Fruit fly (Drosophila melanogaster): ENCODE results near the gene CG15169.

The CG15169 gene

DNA sequence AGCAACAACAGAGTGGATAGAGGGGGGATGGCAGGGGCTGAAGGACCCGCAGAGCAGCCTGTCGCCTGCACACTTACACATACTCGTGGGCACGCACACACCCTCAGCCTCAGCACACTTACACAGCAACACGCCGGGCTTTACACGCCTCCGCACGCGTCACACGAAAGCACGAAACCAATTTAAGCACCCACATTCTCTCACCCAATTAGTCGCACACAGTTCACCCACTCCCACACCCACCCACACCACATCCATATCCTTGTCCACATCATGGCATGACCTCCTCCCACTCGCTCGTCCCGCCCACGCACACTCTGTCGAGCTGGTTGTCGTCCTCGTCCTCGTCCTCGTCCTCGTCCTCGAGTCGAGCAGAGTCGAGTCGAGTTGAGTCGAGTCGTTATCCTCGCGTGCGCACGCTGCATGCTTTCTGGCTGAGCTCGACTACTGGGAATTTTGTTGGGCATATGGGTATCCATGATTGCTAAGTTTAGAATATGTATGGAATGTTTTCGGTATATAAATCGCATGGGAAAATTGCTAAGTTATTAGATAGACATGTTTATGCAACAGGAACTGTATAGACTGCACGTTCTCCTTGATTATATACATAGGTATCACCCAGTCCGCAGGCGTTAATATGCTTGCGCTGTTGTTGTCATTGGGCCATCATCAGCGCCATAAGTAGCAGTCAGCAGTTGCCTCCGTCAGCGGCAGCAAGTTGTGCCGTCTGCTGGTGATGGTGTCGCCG is 21.2 kb downstream of the CG15169 start (continued):
- TF ChIP-seq CG11456 (GFP tag; IDR thresholded peaks at IDR 0.05) (peak; percentile 85), HLH54F (GFP tag; optimal IDR thresholded peaks at IDR 0.05) (peak; percentile 79), CG8765 (GFP tag; IDR thresholded peaks at IDR 0.05) (peak; percentile 27; the same call in 1 of the 2 replicates), CG7786 (GFP tag; optimal IDR thresholded peaks at IDR 0.05) (peak; percentile 85), Vsx1 (GFP tag; optimal IDR thresholded peaks at IDR 0.05) (peak; percentile 21), fu2 (GFP tag; optimal IDR thresholded peaks at IDR 0.05) (peak; percentile 76), usp (GFP tag; optimal IDR thresholded peaks at IDR 0.05) (no peak), CG11723 (GFP tag; optimal IDR thresholded peaks at IDR 0.05) (peak; percentile 50), jumu (GFP tag; optimal IDR thresholded peaks at IDR 0.05) (peak; percentile 84), vvl (GFP tag; IDR thresholded peaks at IDR 0.05) (peak; percentile 89), CG6854 (GFP tag; optimal IDR thresholded peaks at IDR 0.05) (peak; percentile 18), CG30020 (tag; optimal IDR thresholded peaks at IDR 0.05) (no peak), CG13775 (GFP tag; optimal IDR thresholded peaks at IDR 0.05) (peak; percentile 75), CG5245 (GFP tag; optimal IDR thresholded peaks at IDR 0.05) (peak; percentile 63), sob (GFP tag; IDR thresholded peaks at IDR 0.05) (peak; percentile 91), amos (GFP tag; IDR thresholded peaks at IDR 0.05; ENCODE audit: partially characterized antibody) (no peak), pzg (GFP tag; optimal IDR thresholded peaks at IDR 0.05) (no peak), YL-1 (GFP tag; optimal IDR thresholded peaks at IDR 0.05) (no peak)

DNA sequence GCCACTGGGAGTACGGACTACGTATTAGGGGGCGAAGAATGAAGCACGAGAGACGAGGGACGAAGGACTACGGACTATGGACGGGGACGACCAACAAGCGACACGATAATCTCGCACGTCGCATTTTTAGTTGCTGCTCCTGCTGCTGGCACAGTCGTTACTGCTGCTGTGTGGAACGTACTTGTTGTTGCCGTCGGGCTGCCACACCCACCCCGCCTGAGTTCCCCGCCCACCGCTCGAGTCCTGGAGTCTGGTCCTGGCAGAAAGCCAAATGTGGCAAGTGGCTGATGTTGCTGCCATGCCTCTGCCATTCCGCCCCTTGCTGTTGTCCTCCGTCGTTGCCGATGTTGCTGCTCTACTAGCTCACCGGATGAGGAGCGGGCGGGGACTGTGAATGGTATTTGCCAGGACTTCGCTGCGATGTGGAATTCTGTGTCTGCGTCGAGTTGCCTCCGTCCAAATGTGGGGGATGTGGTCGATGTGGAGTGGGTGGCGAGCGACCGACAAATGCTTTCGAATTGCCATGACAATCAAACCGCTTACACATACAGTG is 22.0 kb downstream of the CG15169 start:
- TF ChIP-seq CG9727 (GFP tag; optimal IDR thresholded peaks at IDR 0.05), result no peak
- peak; percentile 42 for TF ChIP-seq Deaf1 (tag; optimal IDR thresholded peaks at IDR 0.05)
- TF ChIP-seq unpg (GFP tag; optimal IDR thresholded peaks at IDR 0.05), result no peak
- TF ChIP-seq Max (GFP tag; optimal IDR thresholded peaks at IDR 0.05), result no peak
- TF ChIP-seq yki (optimal IDR thresholded peaks at IDR 0.05), result no peak
- TF ChIP-seq zfh2 (GFP tag; optimal IDR thresholded peaks at IDR 0.05), result no peak
- TF ChIP-seq Dfd (GFP tag; optimal IDR thresholded peaks at IDR 0.05), result no peak
- no peak for TF ChIP-seq CG12769 (tag; optimal IDR thresholded peaks at IDR 0.05)
- TF ChIP-seq gcm (GFP tag; optimal IDR thresholded peaks at IDR 0.05), result no peak
- no peak for TF ChIP-seq tup (GFP tag; optimal IDR thresholded peaks at IDR 0.05)
- peak; percentile 70 for TF ChIP-seq Adf1 (GFP tag; IDR thresholded peaks at IDR 0.05)
- TF ChIP-seq sna (GFP tag; IDR thresholded peaks at IDR 0.05; ENCODE audit: partially characterized antibody), result no peak
- no peak for TF ChIP-seq kah (GFP tag; optimal IDR thresholded peaks at IDR 0.05)
- TF ChIP-seq CG9932 (GFP tag; IDR thresholded peaks at IDR 0.05), result no peak
- 0 out of 2 replicates have a peak, but pooled peaks have one; percentile 24 for TF ChIP-seq Dref (GFP tag; IDR thresholded peaks at IDR 0.05)
- TF ChIP-seq kni (GFP tag; optimal IDR thresholded peaks at IDR 0.05), result no peak
- TF ChIP-seq CG4360 (GFP tag; IDR thresholded peaks at IDR 0.05), result 0 out of 2 replicates have a peak, but pooled peaks have one; percentile 17
- TF ChIP-seq Poxn (GFP tag; IDR thresholded peaks at IDR 0.05), result no peak
- peak; percentile 88 for TF ChIP-seq Hey (tag; optimal IDR thresholded peaks at IDR 0.05)
- TF ChIP-seq CG18619 (GFP tag; optimal IDR thresholded peaks at IDR 0.05), result no peak
- TF ChIP-seq D19A (tag; optimal IDR thresholded peaks at IDR 0.05), result no peak
- peak; percentile 28 for TF ChIP-seq Fer2 (tag; optimal IDR thresholded peaks at IDR 0.05)
- TF ChIP-seq dan (GFP tag; IDR thresholded peaks at IDR 0.05), result no peak
- TF ChIP-seq sd (tag; optimal IDR thresholded peaks at IDR 0.05), result peak; percentile 56
- no peak for TF ChIP-seq CG9609 (GFP tag; optimal IDR thresholded peaks at IDR 0.05)
- no peak for TF ChIP-seq CG9437 (GFP tag; optimal IDR thresholded peaks at IDR 0.05)
- no peak for TF ChIP-seq CG3726 (GFP tag; IDR thresholded peaks at IDR 0.05)
- TF ChIP-seq CG10543 (GFP tag; optimal IDR thresholded peaks at IDR 0.05), result peak; percentile 89
- 0 out of 4 replicates have a peak, but pooled peaks have one; percentile 40 for TF ChIP-seq chinmo (GFP tag; IDR thresholded peaks at IDR 0.05; ENCODE audit: partially characterized antibody)
- no peak for TF ChIP-seq CG3407 (GFP tag; optimal IDR thresholded peaks at IDR 0.05)
- TF ChIP-seq CG9215 (GFP tag; IDR thresholded peaks at IDR 0.05), result no peak
- TF ChIP-seq CG10366 (GFP tag; IDR thresholded peaks at IDR 0.05), result no peak

Data from whole organism, embryonic.